Worm (Caenorhabditis elegans): ENCODE results near the gene ZK930.6.

The ZK930.6 gene

ce11 chrII:11838353-11838752 is 45.4 kb upstream of the ZK930.6 start:
- TF ChIP-seq fkh-8 (tag; optimal IDR thresholded peaks at IDR 0.05) (no peak), lin-35 (GFP tag; optimal IDR thresholded peaks at IDR 0.05) (peak in 1 of 2 experiments; percentile 17), mab-9 (GFP tag; IDR thresholded peaks at IDR 0.05) (no peak), nhr-84 (tag; optimal IDR thresholded peaks at IDR 0.05) (no peak), xbp-1 (tag; optimal IDR thresholded peaks at IDR 0.05) (no peak), sup-37 (GFP tag; optimal IDR thresholded peaks at IDR 0.05) (no peak), nhr-237 (tag; optimal IDR thresholded peaks at IDR 0.05) (no peak), nhr-76 (tag; optimal IDR thresholded peaks at IDR 0.05) (no peak), sox-4 (tag; optimal IDR thresholded peaks at IDR 0.05) (no peak), elt-2 (tag; optimal IDR thresholded peaks at IDR 0.05) (no peak), ces-1 (GFP tag; optimal IDR thresholded peaks at IDR 0.05) (no peak), dpl-1 (GFP tag; optimal IDR thresholded peaks at IDR 0.05) (no peak), swsn-7 (tag; optimal IDR thresholded peaks at IDR 0.05) (no peak), nhr-71 (tag; optimal IDR thresholded peaks at IDR 0.05) (peak; percentile 76), ceh-8 (GFP tag; optimal IDR thresholded peaks at IDR 0.05) (no peak), ama-1 (optimal IDR thresholded peaks at IDR 0.05) (no peak), nhr-47 (tag; optimal IDR thresholded peaks at IDR 0.05) (peak; percentile 25), fos-1 (tag; optimal IDR thresholded peaks at IDR 0.05) (no peak), F16B12.6 (tag; optimal IDR thresholded peaks at IDR 0.05) (no peak), ztf-11 (tag; optimal IDR thresholded peaks at IDR 0.05) (no peak), nhr-11 (tag; optimal IDR thresholded peaks at IDR 0.05) (no peak), unc-130 (tag; optimal IDR thresholded peaks at IDR 0.05) (no peak), aly-2 (tag; optimal IDR thresholded peaks at IDR 0.05) (no peak), ztf-4 (tag; optimal IDR thresholded peaks at IDR 0.05) (no peak), ceh-82 (tag; optimal IDR thresholded peaks at IDR 0.05) (no peak), fkh-4 (tag; optimal IDR thresholded peaks at IDR 0.05; ENCODE audit: borderline replicate concordance) (no peak), lin-39 (tag; optimal IDR thresholded peaks at IDR 0.05) (no peak), alr-1 (tag; optimal IDR thresholded peaks at IDR 0.05; ENCODE audit: borderline replicate concordance) (no peak), blmp-1 (tag; optimal IDR thresholded peaks at IDR 0.05) (peak; percentile 47), zag-1 (tag; optimal IDR thresholded peaks at IDR 0.05) (no peak), hpl-2 (GFP tag; optimal IDR thresholded peaks at IDR 0.05) (no peak), unc-30 (tag; optimal IDR thresholded peaks at IDR 0.05) (no peak), pag-3 (tag; optimal IDR thresholded peaks at IDR 0.05; ENCODE audit: borderline replicate concordance, insufficient read depth) (no peak), lsy-2 (tag; optimal IDR thresholded peaks at IDR 0.05) (peak in 1 of 2 experiments; percentile 28), nhr-85 (tag) (peak; percentile 96), lin-15B (tag; optimal IDR thresholded peaks at IDR 0.05) (no peak), vab-15 (tag; optimal IDR thresholded peaks at IDR 0.05) (no peak), tbx-2 (tag; optimal IDR thresholded peaks at IDR 0.05) (peak; percentile 41), egl-13 (tag; optimal IDR thresholded peaks at IDR 0.05) (no peak), lin-13 (GFP tag; optimal IDR thresholded peaks at IDR 0.05) (no peak), egl-27 (tag; optimal IDR thresholded peaks at IDR 0.05) (no peak), unc-62 (GFP tag; optimal IDR thresholded peaks at IDR 0.05) (no peak), isw-1 (GFP tag; IDR thresholded peaks at IDR 0.05) (no peak), aha-1 (tag; optimal IDR thresholded peaks at IDR 0.05) (no peak), unc-98 (GFP tag; IDR thresholded peaks at IDR 0.05) (no peak), jun-1 (tag; optimal IDR thresholded peaks at IDR 0.05) (no peak), nhr-20 (tag; optimal IDR thresholded peaks at IDR 0.05) (peak; percentile 81), snu-23 (GFP tag; optimal IDR thresholded peaks at IDR 0.05) (peak; percentile 13), mdl-1 (tag; optimal IDR thresholded peaks at IDR 0.05) (no peak), nhr-12 (tag; optimal IDR thresholded peaks at IDR 0.05) (no peak), ceh-90 (tag; optimal IDR thresholded peaks at IDR 0.05) (no peak), hlh-17 (GFP tag; optimal IDR thresholded peaks at IDR 0.05; ENCODE audit: borderline replicate concordance) (no peak), skn-1 (tag; optimal IDR thresholded peaks at IDR 0.05) (no peak), tlp-1 (tag; optimal IDR thresholded peaks at IDR 0.05) (no peak), C04F5.9 (tag; optimal IDR thresholded peaks at IDR 0.05) (no peak)
